Worm (Caenorhabditis elegans): ENCODE results near the gene F10G7.9.

Gene F10G7.9

ce11 chrII:4739984-4740462 is 33.7 kb upstream of the F10G7.9 start, which contains the start of gene eas-1 (continued):
- TF ChIP-seq Y5F2A.4 (GFP tag; optimal IDR thresholded peaks at IDR 0.05) = no peak
- TF ChIP-seq T20F7.1 (GFP tag; optimal IDR thresholded peaks at IDR 0.05) = peak; percentile 63
- no peak for TF ChIP-seq gei-8 (GFP tag; optimal IDR thresholded peaks at IDR 0.05)
- no peak for TF ChIP-seq madf-5 (GFP tag; IDR thresholded peaks at IDR 0.05)
- no peak for TF ChIP-seq daf-19 (GFP tag; conservative IDR thresholded peaks at IDR 0.05)
- peak in 1 of 2 experiments; percentile 87 for TF ChIP-seq unc-62 (GFP tag; optimal IDR thresholded peaks at IDR 0.05 in 1 of 2)
- no peak for TF ChIP-seq unc-62 (tag; optimal IDR thresholded peaks at IDR 0.05)
- peak; percentile 12 for TF ChIP-seq nhr-11 (tag; optimal IDR thresholded peaks at IDR 0.05)
- no peak for TF ChIP-seq jun-1 (tag; optimal IDR thresholded peaks at IDR 0.05)
- TF ChIP-seq F37D6.2 (tag; optimal IDR thresholded peaks at IDR 0.05) = peak; percentile 14
- TF ChIP-seq nhr-42 (GFP tag; IDR thresholded peaks at IDR 0.05) = no peak
- no peak for TF ChIP-seq egl-27 (tag; optimal IDR thresholded peaks at IDR 0.05)
- no peak for TF ChIP-seq spr-3 (GFP tag; optimal IDR thresholded peaks at IDR 0.05)
- no peak for TF ChIP-seq nhr-76 (tag; optimal IDR thresholded peaks at IDR 0.05)
- TF ChIP-seq T26A8.4 (GFP tag; IDR thresholded peaks at IDR 0.05) = 0 out of 2 replicates have a peak, but pooled peaks have one; percentile 19
- TF ChIP-seq ceh-62 (tag; optimal IDR thresholded peaks at IDR 0.05) = no peak
- TF ChIP-seq mxl-2 (GFP tag; conservative IDR thresholded peaks at IDR 0.05) = 0 out of 2 replicates have a peak, but pooled peaks have one; percentile 45
- peak; percentile 45 for TF ChIP-seq nhr-28 (tag; optimal IDR thresholded peaks at IDR 0.05)
- no peak for TF ChIP-seq daf-8 (GFP tag; IDR thresholded peaks at IDR 0.05)
- TF ChIP-seq ama-1 (optimal IDR thresholded peaks at IDR 0.05) = no peak
- TF ChIP-seq nhr-77 (tag; optimal IDR thresholded peaks at IDR 0.05) = no peak
- TF ChIP-seq F26F4.8 (GFP tag; conservative IDR thresholded peaks at IDR 0.05) = no peak
- TF ChIP-seq lir-3 (tag; optimal IDR thresholded peaks at IDR 0.05) = no peak
- TF ChIP-seq lin-15B (tag; optimal IDR thresholded peaks at IDR 0.05) = no peak
- TF ChIP-seq mdl-1 (tag; optimal IDR thresholded peaks at IDR 0.05) = peak; percentile 82 to 95
- TF ChIP-seq dve-1 (tag; optimal IDR thresholded peaks at IDR 0.05; ENCODE audit: insufficient read depth) = peak; percentile 59
- TF ChIP-seq D1046.2 (GFP tag; IDR thresholded peaks at IDR 0.05) = no peak
- no peak for TF ChIP-seq aly-2 (tag; optimal IDR thresholded peaks at IDR 0.05)
- no peak for TF ChIP-seq nhr-25 (tag; optimal IDR thresholded peaks at IDR 0.05; ENCODE audit: borderline replicate concordance, insufficient read depth)
- peak; percentile 96 for TF ChIP-seq mxl-3 (GFP tag; optimal IDR thresholded peaks at IDR 0.05)
- TF ChIP-seq fos-1 (tag; optimal IDR thresholded peaks at IDR 0.05) = no peak
- TF ChIP-seq fkh-10 (GFP tag; optimal IDR thresholded peaks at IDR 0.05) = peak; percentile 38
- peak; percentile 90 for TF ChIP-seq ZK337.2 (GFP tag; IDR thresholded peaks at IDR 0.05)
- TF ChIP-seq lsy-2 (tag; optimal IDR thresholded peaks at IDR 0.05) = peak in 1 of 2 experiments; percentile 86
- TF ChIP-seq lin-1 (GFP tag; IDR thresholded peaks at IDR 0.05) = peak; percentile 57
- TF ChIP-seq zag-1 (tag; optimal IDR thresholded peaks at IDR 0.05) = no peak
- TF ChIP-seq zip-11 (GFP tag; IDR thresholded peaks at IDR 0.05) = no peak
- TF ChIP-seq nhr-237 (tag; optimal IDR thresholded peaks at IDR 0.05) = no peak
- TF ChIP-seq hlh-11 (tag; optimal IDR thresholded peaks at IDR 0.05) = peak; percentile 71
- TF ChIP-seq dmd-8 (GFP tag; IDR thresholded peaks at IDR 0.05) = no peak
- no peak for TF ChIP-seq ces-1 (GFP tag; optimal IDR thresholded peaks at IDR 0.05)
- TF ChIP-seq tag-97 (GFP tag; IDR thresholded peaks at IDR 0.05) = 0 out of 2 replicates have a peak, but pooled peaks have one; percentile 79
- TF ChIP-seq ceh-82 (tag; optimal IDR thresholded peaks at IDR 0.05) = no peak
- no peak for TF ChIP-seq ctbp-1 (GFP tag; IDR thresholded peaks at IDR 0.05)
- peak; percentile 92 for TF ChIP-seq unc-130 (GFP tag; optimal IDR thresholded peaks at IDR 0.05)
- no peak for TF ChIP-seq F49E8.2 (tag; optimal IDR thresholded peaks at IDR 0.05; ENCODE audit: borderline replicate concordance)
- TF ChIP-seq ztf-7 (tag; optimal IDR thresholded peaks at IDR 0.05) = peak; percentile 8
- peak; percentile 69 for TF ChIP-seq dmd-6 (GFP tag; IDR thresholded peaks at IDR 0.05)
- TF ChIP-seq F44E2.7 (GFP tag; IDR thresholded peaks at IDR 0.05) = no peak
- TF ChIP-seq mep-1 (tag; optimal IDR thresholded peaks at IDR 0.05) = no peak
- no peak for TF ChIP-seq zip-2 (tag; optimal IDR thresholded peaks at IDR 0.05)
- no peak for TF ChIP-seq zfp-2 (tag; optimal IDR thresholded peaks at IDR 0.05)
- TF ChIP-seq dpl-1 (GFP tag; optimal IDR thresholded peaks at IDR 0.05) = peak; percentile 97

Measured in whole organism, L4 larva.